Worm (Caenorhabditis elegans) whole organism, midembryonic: Measurements from ENCODE around the gene mig-21.

Experiments used
- T22C8.4 ChIP-seq: fragments of 200-800 bp; sonication (Bioruptor generic); IDR thresholded peaks from 2 replicates; pipeline ENCODE4 v1.3.6; 2022; ENCODE audit warnings: missing genetic modification characterization, missing compliant biosample characterization
- cog-1 ChIP-seq: sonication (generic microtip); optimal IDR thresholded peaks from 2 replicates; lab custom pipeline; 2016; ENCODE audit warnings: missing genetic modification characterization, missing compliant biosample characterization
- flt-1 ChIP-seq: fragments of 200-800 bp; sonication (Bioruptor generic); IDR thresholded peaks from 2 replicates; pipeline ENCODE4 v1.3.6; 2022; ENCODE audit warnings: missing genetic modification characterization, missing compliant biosample characterization
- klf-2 ChIP-seq: fragments of 200-800 bp; sonication (Bioruptor generic); conservative IDR thresholded peaks from 2 replicates; pipeline ENCODE4 v1.3.6; 2022; ENCODE audit warnings: missing genetic modification reagents, missing genetic modification characterization, missing compliant biosample characterization
- med-1 ChIP-seq: sonication (generic microtip); optimal IDR thresholded peaks from 2 replicates; lab custom pipeline; 2017; ENCODE audit warnings: missing genetic modification characterization, mild to moderate bottlenecking, missing compliant biosample characterization, antibody characterized with exemption, missing genetic modification reagents; ENCODE audit not compliant: insufficient read depth
- ref-1 ChIP-seq: fragments of 200-800 bp; sonication (Bioruptor generic); conservative IDR thresholded peaks from 2 replicates; pipeline ENCODE4 v1.3.6; 2022; ENCODE audit warnings: missing genetic modification reagents, missing genetic modification characterization, missing compliant biosample characterization
- tab-1 ChIP-seq: fragments of 200-800 bp; sonication (Bioruptor generic); IDR thresholded peaks from 2 replicates; pipeline ENCODE4 v1.3.6; 2022; ENCODE audit warnings: missing genetic modification characterization, missing compliant biosample characterization
- ztf-23 ChIP-seq: fragments of 200-800 bp; sonication (Bioruptor generic); IDR thresholded peaks from 2 replicates; pipeline ENCODE4 v1.3.6; 2022; ENCODE audit warnings: missing genetic modification reagents, missing genetic modification characterization, missing compliant biosample characterization
- ztf-29 ChIP-seq: fragments of 200-800 bp; sonication (Bioruptor generic); IDR thresholded peaks from 2 replicates; pipeline ENCODE4 v1.3.6; 2022; ENCODE audit warnings: missing genetic modification reagents, missing genetic modification characterization, missing compliant biosample characterization

Gene mig-21

ce11 chrIII:5878215-5878614, at the start of gene mig-21, which contains the start of gene F01F1.2:
Gene mig-21, minus strand, starts transcription at chrIII:5878380.
Gene F01F1.2, plus strand, starts transcription at chrIII:5878554.
- TF ChIP-seq T22C8.4 (GFP tag; lab: Robert Waterston, UW) = no peak
- no peak for TF ChIP-seq cog-1 (tag; lab: Kevin White, UChicago)
- TF ChIP-seq tab-1 (GFP tag; lab: Robert Waterston, UW) = no peak
- no peak for TF ChIP-seq klf-2 (GFP tag; lab: Robert Waterston, UW)
- TF ChIP-seq flt-1 (GFP tag; lab: Robert Waterston, UW) = no peak
- TF ChIP-seq ztf-29 (GFP tag; lab: Robert Waterston, UW) = no peak
- no peak for TF ChIP-seq ref-1 (GFP tag; lab: Robert Waterston, UW)
- TF ChIP-seq med-1 (GFP tag; lab: Kevin White, UChicago) = no peak
- no peak for TF ChIP-seq ztf-23 (GFP tag; lab: Robert Waterston, UW)

- TF ChIP-seq ref-1 (GFP tag; lab: Robert Waterston, UW) (no peak), klf-2 (GFP tag; lab: Robert Waterston, UW) (no peak), flt-1 (GFP tag; lab: Robert Waterston, UW) (no peak), med-1 (GFP tag; lab: Kevin White, UChicago) (no peak), tab-1 (GFP tag; lab: Robert Waterston, UW) (no peak), ztf-23 (GFP tag; lab: Robert Waterston, UW) (no peak), ztf-29 (GFP tag; lab: Robert Waterston, UW) (no peak), T22C8.4 (GFP tag; lab: Robert Waterston, UW) (no peak), cog-1 (tag; lab: Kevin White, UChicago) (no peak)
These were observed 47.5 kb upstream of the mig-21 start, which contains the start of the genes dnc-2 and bcl-7 for ce11 chrIII:5925724-5926123. Gene dnc-2, minus strand, starts transcription at chrIII:5925756. Gene bcl-7, plus strand, starts transcription at chrIII:5926086.

- no peak for TF ChIP-seq T22C8.4 (GFP tag; lab: Robert Waterston, UW)
- no peak for TF ChIP-seq tab-1 (GFP tag; lab: Robert Waterston, UW)
- no peak for TF ChIP-seq cog-1 (tag; lab: Kevin White, UChicago)
- TF ChIP-seq ref-1 (GFP tag; lab: Robert Waterston, UW) = no peak
- no peak for TF ChIP-seq ztf-23 (GFP tag; lab: Robert Waterston, UW)
- TF ChIP-seq med-1 (GFP tag; lab: Kevin White, UChicago) = no peak
- no peak for TF ChIP-seq flt-1 (GFP tag; lab: Robert Waterston, UW)
- no peak for TF ChIP-seq ztf-29 (GFP tag; lab: Robert Waterston, UW)
- no peak for TF ChIP-seq klf-2 (GFP tag; lab: Robert Waterston, UW)
These were observed 44.1 kb upstream of the mig-21 start for ce11 chrIII:5922236-5922635.

- TF ChIP-seq ztf-29 (GFP tag; lab: Robert Waterston, UW) (no peak), med-1 (GFP tag; lab: Kevin White, UChicago) (no peak), flt-1 (GFP tag; lab: Robert Waterston, UW) (no peak), cog-1 (tag; lab: Kevin White, UChicago) (no peak), T22C8.4 (GFP tag; lab: Robert Waterston, UW) (no peak), klf-2 (GFP tag; lab: Robert Waterston, UW) (no peak), tab-1 (GFP tag; lab: Robert Waterston, UW) (no peak), ref-1 (GFP tag; lab: Robert Waterston, UW) (no peak), ztf-23 (GFP tag; lab: Robert Waterston, UW) (no peak)
These were observed 43.0 kb upstream of the mig-21 start for ce11 chrIII:5921067-5921678.

- TF ChIP-seq med-1 (GFP tag; lab: Kevin White, UChicago) (no peak), tab-1 (GFP tag; lab: Robert Waterston, UW) (no peak), flt-1 (GFP tag; lab: Robert Waterston, UW) (no peak), T22C8.4 (GFP tag; lab: Robert Waterston, UW) (no peak), ref-1 (GFP tag; lab: Robert Waterston, UW) (no peak), ztf-23 (GFP tag; lab: Robert Waterston, UW) (no peak), ztf-29 (GFP tag; lab: Robert Waterston, UW) (no peak), klf-2 (GFP tag; lab: Robert Waterston, UW) (no peak), cog-1 (tag; lab: Kevin White, UChicago) (no peak)
These were observed 41.7 kb upstream of the mig-21 start, which contains the start of the genes tdo-2 and C28H8.2 for ce11 chrIII:5919799-5920387. Gene tdo-2, minus strand, starts transcription at chrIII:5919955. Gene C28H8.2, plus strand, starts transcription at chrIII:5920322.

ce11 chrIII:5917365-5917958, 39.3 kb upstream of the mig-21 start:
- TF ChIP-seq ztf-23 (GFP tag; lab: Robert Waterston, UW) = no peak
- TF ChIP-seq med-1 (GFP tag; lab: Kevin White, UChicago) = no peak
- TF ChIP-seq ref-1 (GFP tag; lab: Robert Waterston, UW) = no peak
- no peak for TF ChIP-seq flt-1 (GFP tag; lab: Robert Waterston, UW)
- TF ChIP-seq T22C8.4 (GFP tag; lab: Robert Waterston, UW) = no peak
- no peak for TF ChIP-seq tab-1 (GFP tag; lab: Robert Waterston, UW)

ce11 chrIII:5915926-5916325, 37.7 kb upstream of the mig-21 start:
- TF ChIP-seq cog-1 (tag; lab: Kevin White, UChicago) (no peak), ztf-29 (GFP tag; lab: Robert Waterston, UW) (no peak), tab-1 (GFP tag; lab: Robert Waterston, UW) (no peak), med-1 (GFP tag; lab: Kevin White, UChicago) (no peak), T22C8.4 (GFP tag; lab: Robert Waterston, UW) (no peak), klf-2 (GFP tag; lab: Robert Waterston, UW) (no peak), ztf-23 (GFP tag; lab: Robert Waterston, UW) (no peak), ref-1 (GFP tag; lab: Robert Waterston, UW) (no peak)

ce11 chrIII:5914717-5915116, 36.5 kb upstream of the mig-21 start:
- no peak for TF ChIP-seq T22C8.4 (GFP tag; lab: Robert Waterston, UW)
